Worm (Caenorhabditis elegans): Measurements from ENCODE around the gene nhr-209.

The nhr-209 gene

ce11 chrV:12085867-12086634, 11.9 kb upstream of the nhr-209 start:
- TF ChIP-seq tbx-11 (GFP tag; IDR thresholded peaks at IDR 0.05) (no peak), hmbx-1 (tag; optimal IDR thresholded peaks at IDR 0.05) (no peak), aly-1 (tag; optimal IDR thresholded peaks at IDR 0.05) (no peak), scrt-1 (GFP tag; IDR thresholded peaks at IDR 0.05) (no peak), hmg-4 (GFP tag; optimal IDR thresholded peaks at IDR 0.05) (no peak), ama-1 (optimal IDR thresholded peaks at IDR 0.05) (no peak), flt-1 (GFP tag; IDR thresholded peaks at IDR 0.05) (no peak), sea-1 (GFP tag; conservative IDR thresholded peaks at IDR 0.05) (no peak), B0310.2 (tag; optimal IDR thresholded peaks at IDR 0.05) (no peak), ceh-36 (tag; optimal IDR thresholded peaks at IDR 0.05) (no peak)

- TF ChIP-seq aly-1 (tag; optimal IDR thresholded peaks at IDR 0.05) (no peak), hnd-1 (tag; optimal IDR thresholded peaks at IDR 0.05) (no peak), ceh-13 (GFP tag; optimal IDR thresholded peaks at IDR 0.05) (no peak), hmg-4 (GFP tag; optimal IDR thresholded peaks at IDR 0.05) (no peak), sea-1 (GFP tag; conservative IDR thresholded peaks at IDR 0.05) (no peak)
Measured at ce11 chrV:12086934-12087333, 11.0 kb upstream of the nhr-209 start, which contains the start of gene gana-1. TSS of gene gana-1 (plus strand) at chrV:12087234.

DNA sequence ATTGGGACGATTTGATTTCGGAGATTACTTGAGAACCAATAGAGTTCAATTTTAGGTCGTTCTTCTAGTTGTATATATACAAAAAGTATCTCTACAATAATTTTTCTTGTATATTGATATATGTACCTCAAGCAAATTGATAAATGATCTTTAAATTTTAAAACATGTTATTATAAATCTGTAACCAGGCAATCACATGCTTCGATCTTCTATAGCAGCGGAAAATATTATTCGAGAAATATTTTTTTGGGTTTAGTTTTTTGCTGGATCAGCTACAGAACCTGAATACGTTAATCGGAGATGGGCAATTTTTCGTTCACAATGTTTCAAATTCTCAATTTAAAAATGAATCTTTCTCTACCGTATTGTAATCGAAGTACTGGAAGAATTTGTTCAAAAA, 9.2 kb upstream of the nhr-209 start, which contains the start of gene R07B7.12:
Gene R07B7.12, plus strand, starts transcription at position 301 of the 400 bp plus-strand sequence.
- TF ChIP-seq ama-1 (optimal IDR thresholded peaks at IDR 0.05) (no peak), tra-4 (tag; optimal IDR thresholded peaks at IDR 0.05) (no peak), ceh-36 (tag; optimal IDR thresholded peaks at IDR 0.05) (no peak), hmg-4 (GFP tag; optimal IDR thresholded peaks at IDR 0.05) (no peak), aly-1 (tag; optimal IDR thresholded peaks at IDR 0.05) (no peak), ets-7 (tag; optimal IDR thresholded peaks at IDR 0.05) (no peak), hnd-1 (tag; optimal IDR thresholded peaks at IDR 0.05) (no peak), tbx-11 (GFP tag; IDR thresholded peaks at IDR 0.05) (no peak), tbx-37 (GFP tag; conservative IDR thresholded peaks at IDR 0.05) (no peak), B0310.2 (tag; optimal IDR thresholded peaks at IDR 0.05) (no peak), F13C5.2 (tag; optimal IDR thresholded peaks at IDR 0.05) (no peak), scrt-1 (GFP tag; IDR thresholded peaks at IDR 0.05) (no peak), pes-1 (GFP tag; IDR thresholded peaks at IDR 0.05) (no peak), flt-1 (GFP tag; IDR thresholded peaks at IDR 0.05) (no peak), sea-1 (GFP tag; conservative IDR thresholded peaks at IDR 0.05) (no peak), ceh-13 (GFP tag; optimal IDR thresholded peaks at IDR 0.05) (no peak), hmbx-1 (tag; optimal IDR thresholded peaks at IDR 0.05) (no peak)

- no peak for TF ChIP-seq aly-1 (tag; optimal IDR thresholded peaks at IDR 0.05)
- no peak for TF ChIP-seq hmbx-1 (tag; optimal IDR thresholded peaks at IDR 0.05)
- TF ChIP-seq sea-1 (GFP tag; conservative IDR thresholded peaks at IDR 0.05): no peak
- no peak for TF ChIP-seq scrt-1 (GFP tag; IDR thresholded peaks at IDR 0.05)
- TF ChIP-seq hmg-4 (GFP tag; optimal IDR thresholded peaks at IDR 0.05): no peak
- no peak for TF ChIP-seq ama-1 (optimal IDR thresholded peaks at IDR 0.05)
- no peak for TF ChIP-seq ceh-36 (tag; optimal IDR thresholded peaks at IDR 0.05)
- no peak for TF ChIP-seq ets-7 (tag; optimal IDR thresholded peaks at IDR 0.05)
- no peak for TF ChIP-seq tra-4 (tag; optimal IDR thresholded peaks at IDR 0.05)
- no peak for TF ChIP-seq hnd-1 (tag; optimal IDR thresholded peaks at IDR 0.05)
- TF ChIP-seq ceh-13 (GFP tag; optimal IDR thresholded peaks at IDR 0.05): no peak
- no peak for TF ChIP-seq tbx-11 (GFP tag; IDR thresholded peaks at IDR 0.05)
- no peak for TF ChIP-seq tbx-37 (GFP tag; conservative IDR thresholded peaks at IDR 0.05)
- TF ChIP-seq F13C5.2 (tag; optimal IDR thresholded peaks at IDR 0.05): no peak
Measured at ce11 chrV:12091759-12092158, 6.2 kb upstream of the nhr-209 start, which contains the start of gene nhr-206. TSS of gene nhr-206 (plus strand) at chrV:12092006.

DNA sequence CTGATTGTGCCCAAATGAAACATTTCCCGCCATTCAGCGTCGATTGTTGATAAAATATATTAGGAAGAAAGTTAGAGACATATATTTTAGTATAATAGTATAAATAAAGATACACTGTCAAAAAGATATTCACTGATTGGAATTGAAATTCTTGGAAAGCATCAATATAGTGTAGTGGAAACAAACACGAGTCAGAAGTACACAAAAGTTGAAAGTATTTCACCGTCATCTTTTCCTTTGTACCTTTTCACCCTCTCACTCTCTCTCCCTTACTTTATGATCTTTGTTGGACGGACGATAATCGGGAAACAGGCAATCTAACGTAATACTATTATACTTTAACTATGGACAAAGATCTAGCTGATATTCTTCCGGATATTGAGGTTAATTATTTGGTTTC, 3.9 kb upstream of the nhr-209 start, which contains the start of gene nhr-208:
Gene nhr-208, plus strand, starts transcription at position 288 of the 400 bp plus-strand sequence.
- TF ChIP-seq ceh-36 (tag; optimal IDR thresholded peaks at IDR 0.05): no peak
- TF ChIP-seq scrt-1 (GFP tag; IDR thresholded peaks at IDR 0.05): no peak
- TF ChIP-seq tra-4 (tag; optimal IDR thresholded peaks at IDR 0.05): no peak
- TF ChIP-seq aly-1 (tag; optimal IDR thresholded peaks at IDR 0.05): no peak
- TF ChIP-seq ama-1 (optimal IDR thresholded peaks at IDR 0.05): no peak
- TF ChIP-seq flt-1 (GFP tag; IDR thresholded peaks at IDR 0.05): no peak
- TF ChIP-seq sea-1 (GFP tag; conservative IDR thresholded peaks at IDR 0.05): no peak
- no peak for TF ChIP-seq F13C5.2 (tag; optimal IDR thresholded peaks at IDR 0.05)
- no peak for TF ChIP-seq ceh-13 (GFP tag; optimal IDR thresholded peaks at IDR 0.05)
- TF ChIP-seq tbx-37 (GFP tag; conservative IDR thresholded peaks at IDR 0.05): no peak
- no peak for TF ChIP-seq pes-1 (GFP tag; IDR thresholded peaks at IDR 0.05)
- no peak for TF ChIP-seq hmbx-1 (tag; optimal IDR thresholded peaks at IDR 0.05)
- TF ChIP-seq tbx-11 (GFP tag; IDR thresholded peaks at IDR 0.05): no peak
- no peak for TF ChIP-seq hmg-4 (GFP tag; optimal IDR thresholded peaks at IDR 0.05)

DNA sequence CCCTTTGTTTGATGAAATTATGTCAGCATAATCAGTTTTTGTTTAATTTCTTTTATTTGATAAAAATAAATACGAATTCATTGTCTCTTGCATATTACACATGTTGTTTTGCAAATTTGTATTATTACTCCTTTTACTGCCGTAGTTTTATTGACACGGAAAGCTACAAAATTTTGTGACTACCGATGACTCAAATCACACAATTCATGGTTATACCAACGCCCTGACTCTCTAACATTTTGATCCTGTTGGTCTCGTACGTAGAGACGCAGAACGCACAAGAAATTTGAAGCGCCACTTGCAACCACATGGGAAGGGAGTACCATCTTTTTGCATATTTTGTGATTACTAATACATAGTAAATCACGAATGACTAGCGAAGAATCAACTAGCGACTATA, 2.1 kb upstream of the nhr-209 start, which contains the start of gene nhr-207:
Gene nhr-207, plus strand, starts transcription at position 282 of the 400 bp plus-strand sequence.
- TF ChIP-seq flt-1 (GFP tag; IDR thresholded peaks at IDR 0.05): no peak
- no peak for TF ChIP-seq hnd-1 (tag; optimal IDR thresholded peaks at IDR 0.05)
- no peak for TF ChIP-seq hmbx-1 (tag; optimal IDR thresholded peaks at IDR 0.05)
- TF ChIP-seq hmg-4 (GFP tag; optimal IDR thresholded peaks at IDR 0.05): no peak
- TF ChIP-seq ama-1 (optimal IDR thresholded peaks at IDR 0.05): no peak
- no peak for TF ChIP-seq tra-4 (tag; optimal IDR thresholded peaks at IDR 0.05)

ce11 chrV:12100794-12101343, 2.9 kb downstream of the nhr-209 start, which contains the start of gene nhr-154:
TSS of gene nhr-154 (plus strand) at chrV:12101293.
- TF ChIP-seq B0310.2 (tag; optimal IDR thresholded peaks at IDR 0.05): no peak
- TF ChIP-seq ets-7 (tag; optimal IDR thresholded peaks at IDR 0.05): no peak
- TF ChIP-seq tra-4 (tag; optimal IDR thresholded peaks at IDR 0.05): no peak
- no peak for TF ChIP-seq pes-1 (GFP tag; IDR thresholded peaks at IDR 0.05)
- no peak for TF ChIP-seq F13C5.2 (tag; optimal IDR thresholded peaks at IDR 0.05)
- TF ChIP-seq sea-1 (GFP tag; conservative IDR thresholded peaks at IDR 0.05): no peak
- TF ChIP-seq hmbx-1 (tag; optimal IDR thresholded peaks at IDR 0.05): no peak
- no peak for TF ChIP-seq ceh-13 (GFP tag; optimal IDR thresholded peaks at IDR 0.05)
- no peak for TF ChIP-seq hmg-4 (GFP tag; optimal IDR thresholded peaks at IDR 0.05)
- no peak for TF ChIP-seq flt-1 (GFP tag; IDR thresholded peaks at IDR 0.05)
- no peak for TF ChIP-seq aly-1 (tag; optimal IDR thresholded peaks at IDR 0.05)
- no peak for TF ChIP-seq tbx-11 (GFP tag; IDR thresholded peaks at IDR 0.05)
- TF ChIP-seq ceh-36 (tag; optimal IDR thresholded peaks at IDR 0.05): no peak

All from whole organism, early embryonic.